Worm (Caenorhabditis elegans) whole organism, late embryonic: Measurements from ENCODE around the gene M151.7.

Source experiments
- C08G9.2 ChIP-seq: sonication (generic microtip); optimal IDR thresholded peaks from 2 replicates; lab custom pipeline; 2016; ENCODE audit warnings: mild to moderate bottlenecking, missing genetic modification characterization, moderate library complexity, missing compliant biosample characterization
- C38D4.7 ChIP-seq: fragments of 200-800 bp; sonication (Bioruptor generic); optimal IDR thresholded peaks from 2 replicates; lab custom pipeline; 2018; ENCODE audit warnings: mild to moderate bottlenecking, missing genetic modification characterization, moderate library complexity, missing compliant biosample characterization
- K02D7.2 ChIP-seq: sonication (generic microtip); optimal IDR thresholded peaks from 2 replicates; lab custom pipeline; 2017; ENCODE audit warnings: mild to moderate bottlenecking, missing genetic modification characterization, missing compliant biosample characterization
- K09A11.1 ChIP-seq: sonication (generic microtip); optimal IDR thresholded peaks from 2 replicates; lab custom pipeline; 2017; ENCODE audit warnings: antibody characterized with exemption, mild to moderate bottlenecking, missing genetic modification characterization, missing compliant biosample characterization; ENCODE audit not compliant: insufficient read depth
- T23F11.4 ChIP-seq: fragments of 200-800 bp; sonication (Bioruptor generic); optimal IDR thresholded peaks from 2 replicates; lab custom pipeline; 2018; ENCODE audit warnings: mild to moderate bottlenecking, missing genetic modification characterization, missing compliant biosample characterization
- ama-1 ChIP-seq: fragments of 150-350 bp; optimal IDR thresholded peaks from 2 replicates; lab custom pipeline; 2014
- ceh-14 ChIP-seq: sonication (generic microtip); optimal IDR thresholded peaks from 2 replicates; lab custom pipeline; 2016; ENCODE audit warnings: missing genotype, missing genetic modification characterization, missing compliant biosample characterization
- ceh-18 ChIP-seq: sonication (generic microtip); optimal IDR thresholded peaks from 2 replicates; lab custom pipeline; 2016; ENCODE audit warnings: missing genetic modification characterization, missing compliant biosample characterization
- ceh-19 ChIP-seq: fragments of 200-800 bp; sonication (Bioruptor generic); optimal IDR thresholded peaks from 2 replicates; lab custom pipeline; 2018; ENCODE audit warnings: mild to moderate bottlenecking, missing genetic modification characterization, missing compliant biosample characterization
- ceh-2 ChIP-seq: sonication (generic microtip); optimal IDR thresholded peaks from 2 replicates; lab custom pipeline; 2016; ENCODE audit warnings: missing genotype, missing genetic modification characterization, missing compliant biosample characterization
- ceh-22 ChIP-seq: sonication (generic microtip); optimal IDR thresholded peaks from 2 replicates; lab custom pipeline; 2017; ENCODE audit warnings: missing biosample characterization, missing genetic modification characterization
- ceh-24 ChIP-seq: sonication (generic microtip); optimal IDR thresholded peaks from 2 replicates; lab custom pipeline; 2016; ENCODE audit warnings: mild to moderate bottlenecking, missing genetic modification characterization, missing compliant biosample characterization
- ceh-30 ChIP-seq: fragments of 150-350 bp; optimal IDR thresholded peaks from 2 replicates; lab custom pipeline; 2014; ENCODE audit warnings: missing biosample characterization, missing genetic modification characterization
- ceh-31 ChIP-seq: sonication (generic microtip); optimal IDR thresholded peaks from 2 replicates; lab custom pipeline; 2016; ENCODE audit warnings: missing genetic modification characterization, missing compliant biosample characterization
- ceh-34 ChIP-seq: sonication (generic microtip); optimal IDR thresholded peaks from 2 replicates; lab custom pipeline; 2016; ENCODE audit warnings: mild to moderate bottlenecking, missing genetic modification characterization, missing compliant biosample characterization
- ceh-48 ChIP-seq: sonication (generic microtip); optimal IDR thresholded peaks from 2 replicates; lab custom pipeline; 2016; ENCODE audit warnings: missing genetic modification characterization, inconsistent platforms, missing compliant biosample characterization
- ceh-6 ChIP-seq: fragments of 200-800 bp; sonication (Bioruptor generic); optimal IDR thresholded peaks from 2 replicates; lab custom pipeline; 2018; ENCODE audit warnings: mild to moderate bottlenecking, missing genetic modification characterization, missing compliant biosample characterization
- ceh-9 ChIP-seq: sonication (generic microtip); optimal IDR thresholded peaks from 2 replicates; lab custom pipeline; 2016; ENCODE audit warnings: mild to moderate bottlenecking, missing genetic modification characterization, inconsistent platforms, missing compliant biosample characterization
- che-1 ChIP-seq: sonication (generic microtip); optimal IDR thresholded peaks from 2 replicates; lab custom pipeline; 2016; ENCODE audit warnings: mild to moderate bottlenecking, missing genetic modification characterization, missing compliant biosample characterization
- elt-2 ChIP-seq: sonication (generic microtip); optimal IDR thresholded peaks from 2 replicates; lab custom pipeline; 2016; ENCODE audit warnings: missing genetic modification reagents, missing genetic modification characterization, missing compliant biosample characterization
- eyg-1 ChIP-seq: sonication (generic microtip); optimal IDR thresholded peaks from 2 replicates; lab custom pipeline; 2016; ENCODE audit warnings: missing genotype, missing genetic modification characterization, missing compliant biosample characterization
- fax-1 ChIP-seq: sonication (generic microtip); optimal IDR thresholded peaks from 2 replicates; lab custom pipeline; 2016; ENCODE audit warnings: missing genotype, missing genetic modification characterization, missing compliant biosample characterization
- hlh-30 ChIP-seq: sonication (generic microtip); optimal IDR thresholded peaks from 2 replicates; lab custom pipeline; 2017; ENCODE audit warnings: antibody characterized with exemption, missing genetic modification characterization, missing compliant biosample characterization; ENCODE audit not compliant: insufficient read depth
- lim-6 ChIP-seq: sonication (generic microtip); optimal IDR thresholded peaks from 2 replicates; lab custom pipeline; 2016; ENCODE audit warnings: missing genetic modification characterization, missing compliant biosample characterization
- madf-2 ChIP-seq: sonication (generic microtip); optimal IDR thresholded peaks from 2 replicates; lab custom pipeline; 2017; ENCODE audit warnings: missing genetic modification characterization, missing compliant biosample characterization
- nhr-11 ChIP-seq: fragments of 150-350 bp; optimal IDR thresholded peaks from 2 replicates; lab custom pipeline; 2014; ENCODE audit warnings: missing biosample characterization, missing genetic modification characterization
- npax-4 ChIP-seq: sonication (generic microtip); optimal IDR thresholded peaks from 2 replicates; lab custom pipeline; 2016; ENCODE audit warnings: missing genetic modification characterization, missing compliant biosample characterization
- odd-2 ChIP-seq: sonication (generic microtip); optimal IDR thresholded peaks from 2 replicates; lab custom pipeline; 2017; ENCODE audit warnings: antibody characterized with exemption, mild to moderate bottlenecking, missing genetic modification characterization, missing compliant biosample characterization
- pax-1 ChIP-seq: fragments of 150-350 bp; optimal IDR thresholded peaks from 2 replicates; lab custom pipeline; 2014; ENCODE audit warnings: missing biosample characterization, missing genetic modification characterization
- pha-2 ChIP-seq: sonication (generic microtip); optimal IDR thresholded peaks from 2 replicates; lab custom pipeline; 2017; ENCODE audit warnings: mild to moderate bottlenecking, missing genetic modification characterization, missing compliant biosample characterization
- ref-2 ChIP-seq: sonication (generic microtip); optimal IDR thresholded peaks from 2 replicates; lab custom pipeline; 2016; ENCODE audit warnings: missing genetic modification characterization, missing compliant biosample characterization
- rnt-1 ChIP-seq: sonication (generic microtip); optimal IDR thresholded peaks from 2 replicates; lab custom pipeline; 2016; ENCODE audit warnings: missing genetic modification characterization, missing compliant biosample characterization
- sdc-2 ChIP-seq: sonication (generic microtip); optimal IDR thresholded peaks from 2 replicates; lab custom pipeline; 2016; ENCODE audit warnings: missing genotype, missing genetic modification characterization, missing compliant biosample characterization
- tbx-2 ChIP-seq: sonication (generic microtip); optimal IDR thresholded peaks from 2 replicates; lab custom pipeline; 2016; ENCODE audit warnings: missing genetic modification characterization, missing compliant biosample characterization
- tbx-7 ChIP-seq: sonication (generic microtip); optimal IDR thresholded peaks from 2 replicates; lab custom pipeline; 2016; ENCODE audit warnings: missing genotype, missing genetic modification characterization, missing compliant biosample characterization
- ttx-3 ChIP-seq: sonication (generic microtip); optimal IDR thresholded peaks from 2 replicates; lab custom pipeline; 2016; ENCODE audit warnings: missing genetic modification reagents, missing genetic modification characterization, missing compliant biosample characterization
- unc-86 ChIP-seq: sonication (generic microtip); optimal IDR thresholded peaks from 2 replicates; lab custom pipeline; 2016; ENCODE audit warnings: missing genetic modification characterization, missing compliant biosample characterization
- ztf-16 ChIP-seq: sonication (generic microtip); optimal IDR thresholded peaks from 2 replicates; lab custom pipeline; 2017; ENCODE audit warnings: missing genetic modification characterization, missing compliant biosample characterization

The M151.7 gene

ce11 chrII:3579767-3580166, 42.3 kb upstream of the M151.7 start, which contains the start of gene clec-134:
TSS of gene clec-134 (plus strand) at chrII:3580067.
- TF ChIP-seq tbx-2 (tag; lab: Kevin White, UChicago) (no peak), rnt-1 (tag; lab: Kevin White, UChicago) (no peak), C38D4.7 (GFP tag; lab: Kevin White, UChicago) (no peak), T23F11.4 (GFP tag; lab: Kevin White, UChicago) (no peak), npax-4 (tag; lab: Kevin White, UChicago) (no peak), ceh-6 (GFP tag; lab: Kevin White, UChicago) (no peak), nhr-11 (tag; lab: Kevin White, UChicago) (no peak), che-1 (no peak), ceh-19 (GFP tag; lab: Kevin White, UChicago) (no peak)

- TF ChIP-seq pax-1 (no peak), rnt-1 (tag; lab: Kevin White, UChicago) (no peak), ceh-9 (tag; lab: Kevin White, UChicago) (no peak), madf-2 (tag; lab: Kevin White, UChicago) (no peak), ref-2 (tag; lab: Kevin White, UChicago) (no peak), ttx-3 (tag; lab: Kevin White, UChicago) (no peak)
These were observed 40.4 kb upstream of the M151.7 start, which contains the start of gene srh-59 for ce11 chrII:3581752-3582151. TSS of gene srh-59 (plus strand) at chrII:3582052.

ce11 chrII:3583402-3583801, 38.7 kb upstream of the M151.7 start, which contains the start of gene srh-60:
TSS of gene srh-60 (plus strand) at chrII:3583702.
- TF ChIP-seq nhr-11 (tag; lab: Kevin White, UChicago): no peak
- TF ChIP-seq lim-6 (tag; lab: Kevin White, UChicago): no peak
- TF ChIP-seq fax-1 (tag; lab: Kevin White, UChicago): no peak
- TF ChIP-seq K09A11.1 (tag; lab: Kevin White, UChicago): no peak
- TF ChIP-seq eyg-1 (tag; lab: Kevin White, UChicago): no peak
- TF ChIP-seq odd-2 (tag; lab: Kevin White, UChicago): no peak
- TF ChIP-seq ztf-16 (tag; lab: Kevin White, UChicago): no peak
- no peak for TF ChIP-seq ceh-31 (tag; lab: Kevin White, UChicago)

DNA sequence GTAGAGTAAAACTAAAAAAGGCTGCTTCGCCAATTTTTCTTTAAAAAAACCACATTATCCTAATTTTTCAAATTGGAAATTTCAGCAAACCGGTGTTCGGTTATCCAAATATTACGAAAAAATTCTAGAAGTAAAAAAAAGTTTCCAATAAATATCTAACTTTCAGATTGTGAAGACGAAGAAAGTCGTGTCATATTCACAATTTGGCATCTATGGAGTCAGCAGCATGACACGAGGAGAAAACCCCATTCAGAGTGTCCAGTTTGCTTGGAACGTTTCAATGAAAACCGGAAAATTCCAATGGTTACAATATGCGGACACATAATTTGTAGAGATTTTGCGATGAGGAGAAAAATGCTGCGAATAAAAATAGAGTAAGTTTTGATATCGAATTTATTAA, 26.8 kb upstream of the M151.7 start, which contains the start of gene Y49F6A.12:
Y49F6A.12 (plus strand) TSS at position 301 of the 400 bp plus-strand sequence.
- no peak for TF ChIP-seq npax-4 (tag; lab: Kevin White, UChicago)
- TF ChIP-seq C08G9.2: no peak
- TF ChIP-seq ceh-22 (tag; lab: Kevin White, UChicago): no peak
- TF ChIP-seq eyg-1 (tag; lab: Kevin White, UChicago): no peak
- no peak for TF ChIP-seq pax-1
- no peak for TF ChIP-seq ceh-34 (tag; lab: Kevin White, UChicago)
- no peak for TF ChIP-seq nhr-11 (tag; lab: Kevin White, UChicago)
- TF ChIP-seq ceh-9 (tag; lab: Kevin White, UChicago): no peak
- no peak for TF ChIP-seq ceh-30 (tag; lab: Kevin White, UChicago)
- TF ChIP-seq K02D7.2 (tag; lab: Kevin White, UChicago): no peak
- TF ChIP-seq hlh-30 (tag; lab: Kevin White, UChicago): no peak
- no peak for TF ChIP-seq K09A11.1 (tag; lab: Kevin White, UChicago)
- TF ChIP-seq ama-1 (lab: Kevin White, UChicago): no peak
- TF ChIP-seq C38D4.7 (GFP tag; lab: Kevin White, UChicago): no peak
- TF ChIP-seq T23F11.4 (GFP tag; lab: Kevin White, UChicago): no peak
- TF ChIP-seq ceh-18 (tag; lab: Kevin White, UChicago): no peak
- TF ChIP-seq ceh-19 (GFP tag; lab: Kevin White, UChicago): no peak
- TF ChIP-seq sdc-2 (tag; lab: Kevin White, UChicago): no peak
- no peak for TF ChIP-seq pha-2 (tag; lab: Kevin White, UChicago)
- no peak for TF ChIP-seq ttx-3 (tag; lab: Kevin White, UChicago)
- TF ChIP-seq, all 69 proteins: peak for 0

- TF ChIP-seq ceh-9 (tag; lab: Kevin White, UChicago) (no peak), ref-2 (tag; lab: Kevin White, UChicago) (no peak), C08G9.2 (no peak), ceh-2 (no peak), ceh-14 (tag; lab: Kevin White, UChicago) (no peak), unc-86 (tag; lab: Kevin White, UChicago) (no peak), ceh-48 (tag; lab: Kevin White, UChicago) (no peak), elt-2 (tag; lab: Kevin White, UChicago) (no peak), ceh-30 (tag; lab: Kevin White, UChicago) (no peak), ceh-24 (tag; lab: Kevin White, UChicago) (no peak), tbx-7 (tag; lab: Kevin White, UChicago) (no peak), ceh-31 (tag; lab: Kevin White, UChicago) (no peak), ceh-18 (tag; lab: Kevin White, UChicago) (no peak)
- TF ChIP-seq, all 69 proteins: peak for 0
These were observed 23.4 kb upstream of the M151.7 start, which contains the start of gene Y49F6A.11 for ce11 chrII:3598721-3599120. TSS of gene Y49F6A.11 (minus strand) at chrII:3598821.
